Fruit fly (Drosophila melanogaster) whole organism, embryonic: ENCODE results near the gene nol.
A peak's percentile ranks its signal among the peaks of the same experiment; 100 is the strongest.

ENCODE experiments used
- CG10267 ChIP-seq: fragments of 200-800 bp; sonication (Bioruptor generic); optimal IDR thresholded peaks from 2 replicates; lab custom pipeline; 2018; ENCODE audit warnings: missing biosample characterization, mild to moderate bottlenecking, missing genetic modification characterization, moderate library complexity
- CG11560 ChIP-seq: fragments of 200-800 bp; sonication (Bioruptor generic); IDR thresholded peaks from 3 replicates; pipeline ENCODE4 v1.3.6; 2022; ENCODE audit warnings: missing biosample characterization, missing genetic modification characterization
- CG15011 ChIP-seq: fragments of 200-800 bp; sonication (Bioruptor generic); optimal IDR thresholded peaks from 3 replicates; lab custom pipeline; 2018; ENCODE audit warnings: missing biosample characterization, mild to moderate bottlenecking, missing genetic modification characterization
- CG15696 ChIP-seq: fragments of 200-800 bp; sonication (Bioruptor generic); optimal IDR thresholded peaks from 2 replicates; lab custom pipeline; 2019; ENCODE audit warnings: missing biosample characterization, mild to moderate bottlenecking, missing genetic modification characterization, moderate library complexity
- CG16813 ChIP-seq: fragments of 200-800 bp; sonication (Bioruptor generic); IDR thresholded peaks from 3 replicates; pipeline ENCODE4 v1.3.6; 2022; ENCODE audit warnings: missing biosample characterization, missing genetic modification characterization; ENCODE audit not compliant: partially characterized antibody
- CG17385 ChIP-seq: fragments of 200-800 bp; sonication (Bioruptor generic); optimal IDR thresholded peaks from 3 replicates; lab custom pipeline; 2018; ENCODE audit warnings: missing biosample characterization, mild to moderate bottlenecking, missing genetic modification characterization
- CG1832 ChIP-seq: fragments of 200-800 bp; sonication (Bioruptor generic); optimal IDR thresholded peaks from 2 replicates; lab custom pipeline; 2017; ENCODE audit warnings: missing biosample characterization, mild to moderate bottlenecking, missing genetic modification characterization, inconsistent platforms
- CG30020 ChIP-seq: fragments of 200-800 bp; optimal IDR thresholded peaks from 2 replicates; lab custom pipeline; 2019; ENCODE audit warnings: missing biosample characterization, mild to moderate bottlenecking, missing genetic modification characterization, moderate library complexity
- CG3726 ChIP-seq: fragments of 200-800 bp; sonication (Bioruptor generic); IDR thresholded peaks from 3 replicates; pipeline ENCODE4, ENCODE4 v1.3.6; 2022; ENCODE audit warnings: missing biosample characterization, missing genetic modification characterization
- CG3847 ChIP-seq: fragments of 200-800 bp; sonication (Bioruptor generic); IDR thresholded peaks from 2 replicates; pipeline ENCODE4 v1.3.6; 2022; ENCODE audit warnings: missing biosample characterization, missing genetic modification characterization
- CG42726 ChIP-seq: fragments of 200-800 bp; sonication (Bioruptor generic); IDR thresholded peaks from 2 replicates; pipeline ENCODE4 v1.3.6; 2022; ENCODE audit warnings: missing biosample characterization, missing genetic modification characterization; ENCODE audit not compliant: partially characterized antibody
- CG4617 ChIP-seq: fragments of 200-800 bp; sonication (Bioruptor generic); optimal IDR thresholded peaks from 3 replicates; lab custom pipeline; 2016; ENCODE audit warnings: missing biosample characterization, missing genetic modification characterization, borderline replicate concordance
- CG6654 ChIP-seq: fragments of 200-800 bp; sonication (Bioruptor generic); optimal IDR thresholded peaks from 2 replicates; lab custom pipeline; 2017; ENCODE audit warnings: missing biosample characterization, mild to moderate bottlenecking, missing genetic modification characterization
- CG7357 ChIP-seq: fragments of 200-800 bp; sonication (Bioruptor generic); IDR thresholded peaks from 3 replicates; pipeline ENCODE4 v1.3.6; 2022; ENCODE audit warnings: missing biosample characterization, missing genetic modification characterization
- CG7839 ChIP-seq: fragments of 200-800 bp; sonication (Bioruptor generic); optimal IDR thresholded peaks from 3 replicates; lab custom pipeline; 2018; ENCODE audit warnings: missing biosample characterization, mild to moderate bottlenecking, missing genetic modification characterization, moderate library complexity
- CHES-1-like ChIP-seq: fragments of 200-800 bp; sonication (Bioruptor generic); optimal IDR thresholded peaks from 2 replicates; lab custom pipeline; 2016; ENCODE audit warnings: missing biosample characterization, missing genetic modification characterization
- Camta ChIP-seq: fragments of 200-800 bp; sonication (Bioruptor generic); optimal IDR thresholded peaks from 2 replicates; lab custom pipeline; 2016; ENCODE audit warnings: missing biosample characterization, missing genetic modification characterization
- CkIIα-i1 ChIP-seq: fragments of 200-800 bp; sonication (Bioruptor generic); IDR thresholded peaks from 2 replicates; pipeline ENCODE4 v1.3.6; 2022; ENCODE audit warnings: missing biosample characterization, missing genetic modification characterization
- CrebB ChIP-seq: fragments of 200-800 bp; sonication (Bioruptor generic); optimal IDR thresholded peaks from 3 replicates; lab custom pipeline; 2018; ENCODE audit warnings: missing biosample characterization, mild to moderate bottlenecking, missing genetic modification characterization
- Dek ChIP-seq: fragments of 200-800 bp; sonication (Bioruptor generic); optimal IDR thresholded peaks from 3 replicates; lab custom pipeline; 2019; ENCODE audit warnings: missing biosample characterization, mild to moderate bottlenecking, missing genetic modification characterization, moderate library complexity
- Dip2 ChIP-seq: fragments of 200-800 bp; sonication (Bioruptor generic); IDR thresholded peaks from 2 replicates; pipeline ENCODE4 v1.3.6; 2022; ENCODE audit warnings: missing biosample characterization, missing genetic modification characterization
- Eip74EF ChIP-seq, 2 experiments: fragments of 200-800 bp in 1 of 2; fragments of >200 bp in 1 of 2; sonication (Bioruptor generic) in 1 of 2; optimal IDR thresholded peaks; 2 replicates each; lab custom pipeline; 2017 to 2019; ENCODE audit warnings: missing biosample characterization in 2 of 2, missing genetic modification characterization in 2 of 2, mild to moderate bottlenecking in 1 of 2, moderate library complexity in 1 of 2
- Ets65A ChIP-seq: fragments of 200-800 bp; sonication (Bioruptor generic); peaks from one replicate; lab custom pipeline; 2016; ENCODE audit warnings: missing biosample characterization, missing genetic modification characterization
- Fer3 ChIP-seq: fragments of 200-800 bp; sonication (Bioruptor generic); optimal IDR thresholded peaks from 2 replicates; lab custom pipeline; 2018; ENCODE audit warnings: missing biosample characterization, mild to moderate bottlenecking, missing genetic modification characterization, moderate library complexity
- GATAe ChIP-seq: fragments of 200-800 bp; sonication (Bioruptor generic); conservative IDR thresholded peaks from 2 replicates; pipeline ENCODE4 v1.3.6; 2022; ENCODE audit warnings: missing biosample characterization, missing genetic modification characterization
- Gsc ChIP-seq: fragments of 200-800 bp; sonication (Bioruptor generic); IDR thresholded peaks from 2 replicates; pipeline ENCODE4 v1.3.6; 2022; ENCODE audit warnings: missing biosample characterization, missing genetic modification characterization
- Hand ChIP-seq: fragments of 200-800 bp; sonication (Bioruptor generic); optimal IDR thresholded peaks from 2 replicates; lab custom pipeline; 2017; ENCODE audit warnings: mild to moderate bottlenecking, missing biosample characterization, missing genetic modification reagents, missing genetic modification characterization
- Hmr ChIP-seq: fragments of 200-800 bp; sonication (Bioruptor generic); optimal IDR thresholded peaks from 3 replicates; lab custom pipeline; 2017; ENCODE audit warnings: mild to moderate bottlenecking, missing biosample characterization, missing genetic modification reagents, missing genetic modification characterization
- Hmx ChIP-seq: fragments of 200-800 bp; sonication (Bioruptor generic); optimal IDR thresholded peaks from 2 replicates; lab custom pipeline; 2016; ENCODE audit warnings: missing biosample characterization, missing genetic modification characterization
- Trl ChIP-seq, 3 experiments: fragments of >200 bp in 2 of 3; fragments of 200-800 bp in 1 of 3; sonication (Bioruptor generic) in 1 of 3; optimal IDR thresholded peaks; 2 replicates in 1 of 3; 3 replicates in 2 of 3; lab custom pipeline; 2016 to 2017; ENCODE audit warnings: missing biosample characterization in 1 of 3, missing genetic modification characterization in 1 of 3
- ase ChIP-seq: fragments of 200-800 bp; sonication (Bioruptor generic); IDR thresholded peaks from 3 replicates; pipeline ENCODE4 v1.3.6; 2022; ENCODE audit warnings: missing biosample characterization, missing genetic modification characterization
- bsh ChIP-seq, 2 experiments: fragments of 200-800 bp; sonication (Bioruptor generic); optimal IDR thresholded peaks; 2 replicates each; lab custom pipeline; 2017 to 2018; ENCODE audit warnings: mild to moderate bottlenecking in 2 of 2, missing biosample characterization in 2 of 2, missing genetic modification characterization in 2 of 2, moderate library complexity in 1 of 2
- cg ChIP-seq: fragments of 200-800 bp; sonication (Bioruptor generic); optimal IDR thresholded peaks from 3 replicates; lab custom pipeline; 2019; ENCODE audit warnings: missing biosample characterization, mild to moderate bottlenecking, missing genetic modification characterization, moderate library complexity
- chinmo ChIP-seq: fragments of 200-800 bp; sonication (Bioruptor generic); IDR thresholded peaks from 4 replicates; pipeline ENCODE4 v1.3.6; 2022; ENCODE audit warnings: missing biosample characterization, missing genetic modification characterization; ENCODE audit not compliant: partially characterized antibody
- esg ChIP-seq: fragments of 200-800 bp; sonication (Bioruptor generic); conservative IDR thresholded peaks from 2 replicates; pipeline ENCODE4 v1.3.6; 2022; ENCODE audit warnings: missing biosample characterization, missing genetic modification characterization
- eyg ChIP-seq: fragments of 200-800 bp; sonication (Bioruptor generic); optimal IDR thresholded peaks from 3 replicates; lab custom pipeline; 2016; ENCODE audit warnings: missing biosample characterization, missing genetic modification characterization
- her ChIP-seq: fragments of 200-800 bp; sonication (Bioruptor generic); optimal IDR thresholded peaks from 2 replicates; lab custom pipeline; 2016; ENCODE audit warnings: missing biosample characterization, missing genetic modification characterization
- hth ChIP-seq: fragments of >200 bp; optimal IDR thresholded peaks from 2 replicates; lab custom pipeline; 2017; ENCODE audit warnings: inconsistent platforms
- kah ChIP-seq: fragments of 200-800 bp; sonication (Bioruptor generic); optimal IDR thresholded peaks from 2 replicates; lab custom pipeline; 2018; ENCODE audit warnings: missing biosample characterization, mild to moderate bottlenecking, missing genetic modification characterization
- lola ChIP-seq, 3 experiments: fragments of >200 bp in 2 of 3; fragments of 200-800 bp in 1 of 3; sonication (Bioruptor generic) in 1 of 3; optimal IDR thresholded peaks; 2 replicates each; lab custom pipeline; 2017 to 2019; ENCODE audit warnings: missing biosample characterization in 3 of 3, missing genetic modification characterization in 3 of 3, mild to moderate bottlenecking in 1 of 3, moderate library complexity in 1 of 3
- pzg ChIP-seq: fragments of 200-800 bp; sonication (Bioruptor generic); optimal IDR thresholded peaks from 3 replicates; lab custom pipeline; 2018; ENCODE audit warnings: missing biosample characterization, mild to moderate bottlenecking, missing genetic modification characterization, moderate library complexity
- seq ChIP-seq: fragments of 200-800 bp; sonication (Bioruptor generic); IDR thresholded peaks from 2 replicates; pipeline ENCODE4 v1.3.6; 2022; ENCODE audit warnings: missing biosample characterization, missing genetic modification characterization
- sob ChIP-seq: fragments of 200-800 bp; sonication (Bioruptor generic); IDR thresholded peaks from 2 replicates; pipeline ENCODE4 v1.3.6; 2022; ENCODE audit warnings: missing biosample characterization, missing genetic modification characterization
- tgo ChIP-seq: fragments of 200-800 bp; sonication (Bioruptor generic); IDR thresholded peaks from 3 replicates; pipeline ENCODE4 v1.3.6; 2022; ENCODE audit warnings: missing biosample characterization, missing genetic modification characterization
- tin ChIP-seq: fragments of 200-800 bp; sonication (Bioruptor generic); optimal IDR thresholded peaks from 3 replicates; lab custom pipeline; 2016; ENCODE audit warnings: missing biosample characterization, missing genetic modification characterization
- zen2 ChIP-seq: fragments of 200-800 bp; sonication (Bioruptor generic); IDR thresholded peaks from 3 replicates; pipeline ENCODE4 v1.3.6; 2022; ENCODE audit warnings: missing biosample characterization, missing genetic modification characterization; ENCODE audit not compliant: partially characterized antibody

Gene nol

dm6 chr3L:11091943-11092609 lies 38.6 kb upstream of the nol start (continued):
- no peak for TF ChIP-seq Hmx
- TF ChIP-seq Ets65A (GFP tag; lab: Kevin White, UChicago): peak; percentile 68
- TF ChIP-seq CG42726: no peak
- peak; percentile 55 for TF ChIP-seq CG17385 (GFP tag; lab: Kevin White, UChicago)
- TF ChIP-seq CG10267 (tag; lab: Kevin White, UChicago): peak; percentile 94
- TF ChIP-seq Camta: peak; percentile 38
- peak; percentile 94 for TF ChIP-seq chinmo (GFP tag; lab: Robert Waterston, UW)
- TF ChIP-seq CG3847: peak; percentile 80
- no peak for TF ChIP-seq lola (GFP tag; optimal IDR thresholded peaks at IDR 0.05; lab: Kevin White, UChicago)

dm6 chr3L:11092610-11092961 lies 38.0 kb upstream of the nol start:
- TF ChIP-seq CHES-1-like (GFP tag; lab: Kevin White, UChicago) (peak; percentile 3), pzg (GFP tag; lab: Kevin White, UChicago) (no peak), Trl (optimal IDR thresholded peaks at IDR 0.05; lab: Kevin White, UChicago) (peak; percentile 34 to 66), Trl (GFP tag; optimal IDR thresholded peaks at IDR 0.05; lab: Kevin White, UChicago) (no peak), CG30020 (no peak), bsh (GFP tag; optimal IDR thresholded peaks at IDR 0.05; lab: Kevin White, UChicago) (no peak), hth (no peak), CG4617 (GFP tag; lab: Kevin White, UChicago) (no peak), cg (GFP tag; lab: Kevin White, UChicago) (peak; percentile 89), Fer3 (tag; lab: Kevin White, UChicago) (no peak), Hand (GFP tag; lab: Kevin White, UChicago) (no peak), CrebB (tag; lab: Kevin White, UChicago) (no peak), CkIIα-i1 (GFP tag; lab: Robert Waterston, UW) (no peak), zen2 (GFP tag; lab: Robert Waterston, UW) (no peak), GATAe (GFP tag; lab: Robert Waterston, UW) (no peak), CG15696 (no peak), CG15011 (no peak), CG10267 (tag; lab: Kevin White, UChicago) (no peak), CG7839 (tag; lab: Kevin White, UChicago) (no peak), tin (GFP tag; lab: Kevin White, UChicago) (no peak)

- TF ChIP-seq CG16813 (peak; percentile 89), her (GFP tag; lab: Kevin White, UChicago) (no peak), sob (peak; percentile 93), esg (GFP tag; lab: Robert Waterston, UW) (peak; percentile 42; the same call in 1 of the 2 replicates), eyg (no peak), Dip2 (GFP tag; lab: Robert Waterston, UW) (no peak), CG3726 (no peak; the same call in 2 of the 3 replicates), CG7357 (GFP tag; lab: Robert Waterston, UW) (0 out of 3 replicates have a peak, but pooled peaks have one; percentile 45), CG6654 (GFP tag; lab: Kevin White, UChicago) (no peak), Eip74EF (GFP tag; optimal IDR thresholded peaks at IDR 0.05; lab: Kevin White, UChicago) (no peak), Gsc (GFP tag; lab: Robert Waterston, UW) (no peak), Hmr (GFP tag; lab: Kevin White, UChicago) (peak; percentile 77), Dek (tag; lab: Kevin White, UChicago) (peak; percentile 65), seq (GFP tag; lab: Robert Waterston, UW) (no peak), tgo (GFP tag; lab: Robert Waterston, UW) (peak; percentile 76), kah (GFP tag; lab: Kevin White, UChicago) (no peak), CG1832 (GFP tag; lab: Kevin White, UChicago) (no peak), ase (GFP tag; lab: Robert Waterston, UW) (peak; percentile 76), pzg (GFP tag; lab: Kevin White, UChicago) (peak; percentile 79), CG11560 (tag; lab: Robert Waterston, UW) (peak; percentile 20; the same call in 1 of the 3 replicates)
Observed at dm6 chr3L:11093046-11093520, 37.6 kb upstream of the nol start, which contains the start of gene JIL-1. Gene JIL-1 (minus strand): TSS chr3L:11093193.
